Worm (Caenorhabditis elegans) whole organism, L4 larva: ENCODE results near the gene cest-24.

Experiments
- F49E8.2 ChIP-seq: sonication (generic microtip); optimal IDR thresholded peaks from 2 replicates; lab custom pipeline; 2016; ENCODE audit warnings: missing compliant biosample characterization, mild to moderate bottlenecking, missing genetic modification characterization, borderline replicate concordance
- Y105C5A.15 ChIP-seq: fragments of 200-800 bp; sonication (Bioruptor generic); IDR thresholded peaks from 2 replicates; pipeline ENCODE4 v1.3.6; 2022; ENCODE audit warnings: missing genetic modification characterization, missing compliant biosample characterization
- ZK337.2 ChIP-seq: fragments of 200-800 bp; sonication (Bioruptor generic); IDR thresholded peaks from 2 replicates; pipeline ENCODE4 v1.3.6; 2022; ENCODE audit warnings: missing genetic modification reagents, missing genetic modification characterization, missing compliant biosample characterization
- ZK546.5 ChIP-seq, 2 experiments: sonication (generic microtip); optimal IDR thresholded peaks; 2 replicates each; lab custom pipeline; 2017; ENCODE audit warnings: missing biosample characterization in 2 of 2, missing genetic modification characterization in 2 of 2
- aha-1 ChIP-seq: fragments of 150-350 bp; peaks from one replicate; lab custom pipeline; 2014; ENCODE audit warnings: missing biosample characterization, missing genetic modification characterization
- ceh-20 ChIP-seq: fragments of 200-800 bp; sonication (Bioruptor generic); IDR thresholded peaks from 2 replicates; pipeline ENCODE4 v1.3.6; 2022; ENCODE audit warnings: missing genetic modification reagents, missing genetic modification characterization, missing compliant biosample characterization
- ces-1 ChIP-seq: fragments of 150-350 bp; sonication (generic microtip); optimal IDR thresholded peaks from 4 replicates; lab custom pipeline; 2014; ENCODE audit warnings: missing biosample characterization, missing genetic modification reagents, missing genetic modification characterization
- ctbp-1 ChIP-seq: fragments of 200-800 bp; sonication (Bioruptor generic); IDR thresholded peaks from 2 replicates; pipeline ENCODE4 v1.3.6; 2022; ENCODE audit warnings: missing genetic modification reagents, missing genetic modification characterization, missing compliant biosample characterization
- daf-12 ChIP-seq: fragments of 150-350 bp; optimal IDR thresholded peaks from 2 replicates; lab custom pipeline; 2014; ENCODE audit warnings: missing biosample characterization, missing genetic modification reagents, missing genetic modification characterization
- daf-16 ChIP-seq, 3 experiments: sonication (generic microtip); optimal IDR thresholded peaks; 2 replicates each; lab custom pipeline; 2016 to 2017; ENCODE audit warnings: missing genetic modification characterization in 3 of 3, missing genetic modification reagents in 3 of 3, mild to moderate bottlenecking in 2 of 3, missing compliant biosample characterization in 2 of 3, missing biosample characterization in 1 of 3, moderate library complexity in 1 of 3
- dmd-6 ChIP-seq: fragments of 200-800 bp; sonication (Bioruptor generic); IDR thresholded peaks from 2 replicates; pipeline ENCODE4 v1.3.6; 2022; ENCODE audit warnings: missing genetic modification reagents, missing genetic modification characterization, missing compliant biosample characterization
- hlh-11 ChIP-seq: fragments of 200-800 bp; sonication (Bioruptor generic); optimal IDR thresholded peaks from 2 replicates; lab custom pipeline; 2018; ENCODE audit warnings: mild to moderate bottlenecking, missing genetic modification characterization, missing compliant biosample characterization
- hlh-30 ChIP-seq: sonication (generic microtip); optimal IDR thresholded peaks from 2 replicates; lab custom pipeline; 2017; ENCODE audit warnings: antibody characterized with exemption, mild to moderate bottlenecking, missing genetic modification characterization, missing compliant biosample characterization; ENCODE audit not compliant: insufficient read depth
- hmg-1.1 ChIP-seq: fragments of 200-800 bp; sonication (Bioruptor generic); IDR thresholded peaks from 2 replicates; pipeline ENCODE4 v1.3.6; 2022; ENCODE audit warnings: missing genetic modification reagents, missing genetic modification characterization, missing compliant biosample characterization
- lim-7 ChIP-seq: fragments of 200-800 bp; sonication (Bioruptor generic); IDR thresholded peaks from 2 replicates; pipeline ENCODE4 v1.3.6; 2022; ENCODE audit warnings: missing genetic modification characterization, missing compliant biosample characterization
- lin-13 ChIP-seq: fragments of 150-350 bp; optimal IDR thresholded peaks from 2 replicates; lab custom pipeline; 2014; ENCODE audit warnings: missing biosample characterization, missing genetic modification reagents, missing genetic modification characterization
- lin-29 ChIP-seq: fragments of 200-800 bp; sonication (Bioruptor generic); IDR thresholded peaks from 2 replicates; pipeline ENCODE4 v1.3.6; 2022; ENCODE audit warnings: missing genetic modification reagents, missing genetic modification characterization, missing compliant biosample characterization
- lir-3 ChIP-seq: sonication (generic microtip); optimal IDR thresholded peaks from 2 replicates; lab custom pipeline; 2016; ENCODE audit warnings: mild to moderate bottlenecking, missing genetic modification characterization, missing compliant biosample characterization
- madf-5 ChIP-seq, 2 experiments: fragments of 200-800 bp; sonication (Bioruptor generic); IDR thresholded peaks; 2 replicates each; pipeline ENCODE4 v1.3.6; 2022; ENCODE audit warnings: missing compliant biosample characterization in 2 of 2, missing genetic modification characterization in 2 of 2
- madf-9 ChIP-seq: fragments of 200-800 bp; sonication (Bioruptor generic); conservative IDR thresholded peaks from 2 replicates; pipeline ENCODE4 v1.3.6; 2022; ENCODE audit warnings: missing genetic modification reagents, missing genetic modification characterization, missing compliant biosample characterization
- mdl-1 ChIP-seq, 2 experiments: fragments of 150-350 bp in 1 of 2; sonication (generic microtip) in 1 of 2; optimal IDR thresholded peaks; 2 replicates each; lab custom pipeline; 2014 to 2017; ENCODE audit warnings: missing biosample characterization in 2 of 2, missing genetic modification characterization in 2 of 2
- mes-2 ChIP-seq: sonication (generic microtip); optimal IDR thresholded peaks from 2 replicates; lab custom pipeline; 2016; ENCODE audit warnings: missing genotype, mild to moderate bottlenecking, missing genetic modification characterization, missing compliant biosample characterization; ENCODE audit not compliant: poor library complexity, severe bottlenecking
- nhr-102 ChIP-seq: sonication (generic microtip); optimal IDR thresholded peaks from 2 replicates; lab custom pipeline; 2016; ENCODE audit warnings: mild to moderate bottlenecking, missing genetic modification characterization, moderate library complexity, missing compliant biosample characterization
- nhr-11 ChIP-seq: fragments of 150-350 bp; optimal IDR thresholded peaks from 2 replicates; lab custom pipeline; 2014; ENCODE audit warnings: missing biosample characterization, missing genetic modification characterization
- nhr-237 ChIP-seq: sonication (generic microtip); optimal IDR thresholded peaks from 2 replicates; lab custom pipeline; 2017; ENCODE audit warnings: missing biosample characterization, missing genetic modification characterization
- nhr-76 ChIP-seq: fragments of 150-350 bp; optimal IDR thresholded peaks from 2 replicates; lab custom pipeline; 2014; ENCODE audit warnings: missing biosample characterization, missing genetic modification characterization
- nhr-77 ChIP-seq: fragments of 150-350 bp; optimal IDR thresholded peaks from 2 replicates; lab custom pipeline; 2014; ENCODE audit warnings: missing biosample characterization, missing genetic modification characterization
- pha-4 ChIP-seq, 2 experiments: fragments of 150-350 bp in 1 of 2; fragments of 200-800 bp in 1 of 2; sonication (Bioruptor generic) in 1 of 2; IDR thresholded peaks in 1 of 2; optimal IDR thresholded peaks in 1 of 2; 2 replicates each; pipeline versions ENCODE4 v1.3.6 to Lab custom; 2014 to 2022; ENCODE audit warnings: missing genetic modification characterization in 2 of 2, missing genetic modification reagents in 2 of 2, missing biosample characterization in 1 of 2, missing compliant biosample characterization in 1 of 2
- rbr-2 ChIP-seq: sonication (generic microtip); optimal IDR thresholded peaks from 2 replicates; lab custom pipeline; 2016; ENCODE audit warnings: missing genotype, missing genetic modification characterization, missing compliant biosample characterization
- saeg-2 ChIP-seq: fragments of 200-800 bp; sonication (Bioruptor generic); IDR thresholded peaks from 2 replicates; pipeline ENCODE4 v1.3.6; 2022; ENCODE audit warnings: missing genetic modification reagents, missing genetic modification characterization, missing compliant biosample characterization
- set-16 ChIP-seq: fragments of 200-800 bp; sonication (Bioruptor generic); IDR thresholded peaks from 2 replicates; pipeline ENCODE4 v1.3.6; 2022; ENCODE audit warnings: missing genetic modification reagents, missing genetic modification characterization, missing compliant biosample characterization
- unc-62 ChIP-seq, 3 experiments: fragments of 150-350 bp in 1 of 3; sonication (generic microtip); optimal IDR thresholded peaks in 2 of 3; peaks in 1 of 3; 1 replicate in 1 of 3; 2 replicates in 2 of 3; lab custom pipeline; 2014 to 2017; ENCODE audit warnings: missing biosample characterization in 3 of 3, missing genetic modification characterization in 3 of 3, missing genetic modification reagents in 3 of 3, missing genotype in 1 of 3
- zfp-3 ChIP-seq: fragments of 200-800 bp; sonication (Bioruptor generic); conservative IDR thresholded peaks from 2 replicates; pipeline ENCODE4 v1.3.6; 2022; ENCODE audit warnings: missing genetic modification reagents, missing genetic modification characterization, missing compliant biosample characterization
- zip-2 ChIP-seq: fragments of 150-350 bp; optimal IDR thresholded peaks from 2 replicates; lab custom pipeline; 2014; ENCODE audit warnings: missing biosample characterization, missing genetic modification characterization
- ztf-11 ChIP-seq: fragments of 150-350 bp; optimal IDR thresholded peaks from 2 replicates; lab custom pipeline; 2014; ENCODE audit warnings: missing biosample characterization, missing genetic modification characterization

The cest-24 gene

DNA sequence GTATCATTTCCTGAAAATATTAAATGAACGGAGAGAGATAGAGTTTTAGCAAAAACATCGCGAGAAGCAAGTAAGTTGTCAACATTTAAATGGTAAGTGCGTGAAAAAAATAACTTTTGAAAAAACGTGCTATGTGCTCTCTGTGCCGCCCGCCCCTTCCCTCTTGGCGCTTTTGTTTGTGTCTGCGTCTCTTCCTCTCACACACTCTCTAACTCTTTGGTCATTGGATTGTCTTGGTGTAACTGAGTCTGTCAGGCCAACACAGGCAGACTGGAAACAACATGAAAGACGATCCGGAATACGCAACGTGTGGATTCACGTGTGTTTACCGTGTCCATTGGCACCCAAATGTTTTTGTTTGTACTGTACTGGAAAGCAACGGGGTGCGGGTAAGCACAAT is 19.4 kb downstream of the cest-24 start, which contains the start of gene T28C12.6:
T28C12.6 (minus strand) TSS at position 12 of the 400 bp plus-strand sequence.
- TF ChIP-seq ZK337.2 (GFP tag; lab: Robert Waterston, UW) (no peak), lin-29 (GFP tag; lab: Robert Waterston, UW) (no peak), madf-9 (GFP tag; lab: Robert Waterston, UW) (no peak), nhr-77 (tag; lab: Kevin White, UChicago) (no peak), pha-4 (GFP tag; IDR thresholded peaks at IDR 0.05; lab: Robert Waterston, UW) (no peak), pha-4 (tag; optimal IDR thresholded peaks at IDR 0.05; lab: Kevin White, UChicago) (no peak), saeg-2 (no peak), lin-13 (GFP tag; lab: Kevin White, UChicago) (no peak), lir-3 (tag; lab: Kevin White, UChicago) (no peak), Y105C5A.15 (GFP tag; lab: Robert Waterston, UW) (no peak), daf-12 (tag; lab: Kevin White, UChicago) (no peak)

ce11 chrV:6341078-6341638 is 24.4 kb downstream of the cest-24 start:
- TF ChIP-seq ztf-11 (tag; lab: Kevin White, UChicago) (no peak), set-16 (GFP tag; lab: Robert Waterston, UW) (0 out of 2 replicates have a peak, but pooled peaks have one; percentile 8), nhr-237 (tag; lab: Kevin White, UChicago) (no peak), lin-29 (GFP tag; lab: Robert Waterston, UW) (no peak), unc-62 (GFP tag; optimal IDR thresholded peaks at IDR 0.05 in 1 of 2; lab: Kevin White, UChicago) (peak in 1 of 2 experiments; percentile 31), unc-62 (tag; optimal IDR thresholded peaks at IDR 0.05; lab: Kevin White, UChicago) (no peak), madf-5 (GFP tag; IDR thresholded peaks at IDR 0.05; lab: Robert Waterston, UW) (no peak), nhr-11 (tag; lab: Kevin White, UChicago) (no peak), aha-1 (tag; lab: Kevin White, UChicago) (peak; percentile 97), hlh-30 (tag; lab: Kevin White, UChicago) (peak; percentile 10), ctbp-1 (GFP tag; lab: Robert Waterston, UW) (no peak), dmd-6 (GFP tag; lab: Robert Waterston, UW) (no peak), nhr-76 (tag; lab: Kevin White, UChicago) (no peak), ZK546.5 (tag; optimal IDR thresholded peaks at IDR 0.05; lab: Kevin White, UChicago) (no peak), mes-2 (peak; percentile 7), hlh-11 (peak; percentile 25), mdl-1 (tag; optimal IDR thresholded peaks at IDR 0.05; lab: Kevin White, UChicago) (peak in 1 of 2 experiments; percentile 8), rbr-2 (tag; lab: Kevin White, UChicago) (peak; percentile 8), ces-1 (no peak), zip-2 (tag; lab: Kevin White, UChicago) (no peak)

ce11 chrV:6342502-6342901 is 25.8 kb downstream of the cest-24 start:
- TF ChIP-seq mdl-1 (tag; optimal IDR thresholded peaks at IDR 0.05; lab: Kevin White, UChicago), result peak in 1 of 2 experiments; percentile 3
- peak in 1 of 2 experiments; percentile 63 for TF ChIP-seq daf-16 (GFP tag; optimal IDR thresholded peaks at IDR 0.05; lab: Kevin White, UChicago)
- TF ChIP-seq daf-16 (tag; optimal IDR thresholded peaks at IDR 0.05; lab: Kevin White, UChicago), result no peak
- peak; percentile 66 for TF ChIP-seq hlh-11
- TF ChIP-seq nhr-102 (tag; lab: Kevin White, UChicago), result no peak
- no peak for TF ChIP-seq lim-7 (GFP tag; lab: Robert Waterston, UW)
- TF ChIP-seq hmg-1.1, result peak; percentile 7; the same call in 1 of the 2 replicates
- peak; percentile 42; the same call in 1 of the 2 replicates for TF ChIP-seq set-16 (GFP tag; lab: Robert Waterston, UW)
- no peak for TF ChIP-seq zfp-3 (GFP tag; lab: Robert Waterston, UW)
- no peak for TF ChIP-seq F49E8.2 (tag; lab: Kevin White, UChicago)
- peak; percentile 42 for TF ChIP-seq hlh-30 (tag; lab: Kevin White, UChicago)
- TF ChIP-seq ceh-20, result 0 out of 2 replicates have a peak, but pooled peaks have one; percentile 42
